Worm (Caenorhabditis elegans): Measurements from ENCODE around the gene fbxa-157.
"Not testable (repeated sequence)": the region's sequence is repeated elsewhere in the genome, so short reads cannot be mapped to it uniquely, and the experiment has no call there.

fbxa-157 gene

DNA sequence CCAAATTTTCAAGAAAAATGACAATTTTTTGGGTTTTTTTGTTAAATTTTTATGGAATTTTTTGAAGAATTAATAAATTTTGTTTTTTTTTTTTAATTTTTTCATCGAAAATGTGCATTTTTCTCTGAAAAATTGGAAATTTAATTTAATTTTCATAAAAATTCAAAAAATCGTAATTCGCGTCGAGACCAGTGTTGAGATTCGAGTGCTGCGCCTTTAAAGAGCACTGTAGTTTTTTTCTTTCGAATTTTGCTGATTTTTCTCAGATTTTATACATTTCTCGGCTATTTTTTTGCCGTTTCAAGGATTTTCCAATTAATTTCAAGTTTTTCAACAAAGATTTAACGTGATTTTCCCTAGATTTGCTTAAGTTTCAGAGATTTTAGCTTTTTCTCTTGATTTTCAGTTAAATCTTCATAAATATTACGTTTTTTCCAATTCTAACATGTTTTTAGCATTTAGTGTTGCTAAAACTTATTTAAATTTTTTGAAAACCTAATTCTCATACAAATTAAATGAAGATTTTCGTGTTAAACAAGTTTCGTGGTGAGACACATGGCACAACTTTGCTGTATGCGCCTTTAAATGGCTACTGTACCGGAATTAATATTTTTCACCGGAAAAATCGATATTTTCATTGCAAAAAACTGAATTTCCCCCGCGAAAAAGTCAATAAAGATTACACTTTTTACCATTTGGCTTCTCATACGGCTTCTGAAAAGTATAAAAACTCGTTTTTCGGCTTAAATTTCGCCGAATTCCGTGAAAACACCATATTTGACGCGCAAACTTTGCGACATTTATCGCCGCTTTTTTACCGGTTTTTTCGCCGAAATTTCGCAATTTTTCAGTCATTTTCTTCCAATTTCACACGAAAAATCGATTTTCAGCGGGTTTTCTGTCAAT lies 24.7 kb downstream of the fbxa-157 start, which contains the start of gene usp-50:
Gene usp-50 (plus strand): TSS at position 822 of the 906 bp plus-strand sequence.
- peak; percentile 38 for TF ChIP-seq F16B12.6 (tag; optimal IDR thresholded peaks at IDR 0.05)
- TF ChIP-seq efl-1 (optimal IDR thresholded peaks at IDR 0.05), result not testable (repeated sequence)
- peak in 1 of 2 experiments; percentile 20 for TF ChIP-seq efl-1 (GFP tag; optimal IDR thresholded peaks at IDR 0.05 in 1 of 2)

DNA sequence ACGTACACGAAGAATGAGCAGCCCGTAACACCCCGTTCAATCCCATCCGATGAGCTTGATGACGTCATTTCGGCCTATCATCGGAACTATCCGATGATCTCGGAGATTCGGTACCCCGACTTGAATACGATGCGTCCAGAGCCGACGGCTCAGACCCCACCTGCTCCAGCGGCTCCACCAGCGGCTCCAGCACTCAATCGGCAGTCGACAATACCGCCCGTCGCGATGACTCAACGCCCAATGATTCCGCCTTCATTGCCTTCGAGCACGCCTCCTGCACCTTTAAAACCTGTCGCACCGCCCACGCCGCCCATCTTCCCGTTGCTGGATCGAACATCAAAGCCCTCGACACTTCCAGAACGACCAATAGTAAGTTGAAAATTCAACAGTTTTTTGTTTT lies 28.5 kb downstream of the fbxa-157 start:
- TF ChIP-seq mep-1 (tag; optimal IDR thresholded peaks at IDR 0.05), result no peak
- no peak for TF ChIP-seq unc-62 (GFP tag; optimal IDR thresholded peaks at IDR 0.05)
- no peak for TF ChIP-seq pax-3 (tag; optimal IDR thresholded peaks at IDR 0.05)
- TF ChIP-seq pqm-1 (tag; optimal IDR thresholded peaks at IDR 0.05), result no peak
- no peak for TF ChIP-seq sox-4 (tag; optimal IDR thresholded peaks at IDR 0.05)
- TF ChIP-seq unc-98 (GFP tag; IDR thresholded peaks at IDR 0.05), result no peak
- no peak for TF ChIP-seq nhr-28 (tag; optimal IDR thresholded peaks at IDR 0.05)
- no peak for TF ChIP-seq nhr-71 (tag; optimal IDR thresholded peaks at IDR 0.05)
- no peak for TF ChIP-seq aly-2 (tag; optimal IDR thresholded peaks at IDR 0.05)
- no peak for TF ChIP-seq skn-1 (tag; optimal IDR thresholded peaks at IDR 0.05)
- TF ChIP-seq unc-130 (tag; optimal IDR thresholded peaks at IDR 0.05), result no peak
- TF ChIP-seq lsy-2 (tag; optimal IDR thresholded peaks at IDR 0.05), result no peak
- TF ChIP-seq isw-1 (GFP tag; IDR thresholded peaks at IDR 0.05), result no peak
- no peak for TF ChIP-seq dpl-1 (GFP tag; optimal IDR thresholded peaks at IDR 0.05)
- no peak for TF ChIP-seq nhr-19 (GFP tag; conservative IDR thresholded peaks at IDR 0.05)
- TF ChIP-seq ets-5 (GFP tag; IDR thresholded peaks at IDR 0.05), result no peak
- TF ChIP-seq lin-14 (GFP tag; optimal IDR thresholded peaks at IDR 0.05), result no peak
- TF ChIP-seq irx-1 (tag; optimal IDR thresholded peaks at IDR 0.05), result no peak
- TF ChIP-seq unc-30 (tag; optimal IDR thresholded peaks at IDR 0.05), result no peak
- TF ChIP-seq nhr-20 (tag; optimal IDR thresholded peaks at IDR 0.05), result no peak

DNA sequence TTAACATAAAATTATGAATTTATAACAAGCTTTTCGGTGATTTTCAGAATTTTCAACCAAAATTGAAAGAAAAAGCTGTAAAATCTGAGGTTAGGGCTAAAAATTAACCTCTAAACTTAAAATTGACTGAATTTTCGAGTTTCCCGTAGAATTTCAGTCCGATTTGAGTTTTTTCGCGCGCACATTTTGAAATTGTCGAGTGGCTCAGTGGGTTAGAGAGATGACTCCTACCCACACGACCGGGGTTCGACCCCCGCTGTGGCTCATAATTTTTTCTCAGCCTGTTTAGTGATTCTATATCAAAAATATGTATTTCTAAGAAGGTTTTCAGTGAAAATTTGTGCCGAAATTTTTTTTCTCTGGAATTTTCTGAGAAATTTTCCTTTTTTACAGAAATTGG lies 32.2 kb downstream of the fbxa-157 start:
- TF ChIP-seq zag-1 (tag; optimal IDR thresholded peaks at IDR 0.05) (no peak), efl-1 (optimal IDR thresholded peaks at IDR 0.05) (no peak), efl-1 (GFP tag; optimal IDR thresholded peaks at IDR 0.05 in 1 of 2) (peak in 1 of 2 experiments; percentile 69)

DNA sequence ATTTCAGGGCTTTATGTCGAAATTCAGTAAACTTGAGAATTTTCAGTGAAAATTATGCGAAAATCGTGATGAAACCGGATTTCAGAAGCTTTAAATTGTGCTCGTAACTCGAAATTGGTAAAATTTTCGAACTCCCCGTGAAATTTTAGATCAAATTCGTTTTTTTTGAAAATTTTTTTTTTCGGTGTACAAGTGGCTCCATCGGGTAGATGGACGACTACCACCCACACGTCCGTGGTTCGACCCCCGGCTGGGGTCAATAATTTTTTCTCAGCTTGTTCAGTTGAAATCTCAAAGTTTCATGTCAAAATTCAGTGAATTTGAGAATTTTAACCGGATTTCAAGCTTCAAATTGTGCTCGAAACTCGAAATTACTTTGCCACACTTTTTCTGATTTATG lies 36.3 kb downstream of the fbxa-157 start:
- TF ChIP-seq unc-62 (GFP tag; optimal IDR thresholded peaks at IDR 0.05) (no peak), ceh-88 (GFP tag; IDR thresholded peaks at IDR 0.05) (no peak), alr-1 (tag; optimal IDR thresholded peaks at IDR 0.05; ENCODE audit: borderline replicate concordance) (no peak), elt-3 (tag; optimal IDR thresholded peaks at IDR 0.05) (no peak), efl-1 (optimal IDR thresholded peaks at IDR 0.05) (no peak), efl-1 (GFP tag; optimal IDR thresholded peaks at IDR 0.05 in 1 of 2) (peak in 1 of 2 experiments; percentile 86)

DNA sequence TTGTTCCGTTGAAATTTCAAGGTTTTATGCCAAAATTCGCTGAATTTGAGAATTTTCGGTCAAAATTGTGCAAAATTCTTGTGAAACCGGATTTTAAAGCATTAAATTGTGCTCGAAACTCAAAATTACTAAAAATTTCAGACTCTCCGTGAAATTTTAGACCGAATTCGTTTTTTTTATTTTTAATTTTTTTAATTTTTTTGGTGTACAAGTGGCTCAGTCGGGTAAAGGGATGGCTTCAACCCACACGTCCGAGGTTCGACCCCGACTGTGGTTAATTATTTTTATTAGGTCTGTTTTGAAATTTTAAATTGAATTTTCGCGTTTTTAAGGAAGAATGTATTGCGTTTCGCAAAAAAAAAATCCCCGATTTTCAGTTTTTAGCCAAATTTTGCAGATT lies 39.4 kb downstream of the fbxa-157 start:
- TF ChIP-seq elt-2 (tag; optimal IDR thresholded peaks at IDR 0.05) (no peak), lin-14 (GFP tag; optimal IDR thresholded peaks at IDR 0.05) (no peak), mef-2 (tag; optimal IDR thresholded peaks at IDR 0.05) (no peak), Y116A8C.19 (tag; optimal IDR thresholded peaks at IDR 0.05; ENCODE audit: borderline replicate concordance) (no peak), C34B4.2 (tag; optimal IDR thresholded peaks at IDR 0.05) (no peak), tbx-2 (tag; optimal IDR thresholded peaks at IDR 0.05) (no peak)

Measured in whole organism, L1 larva.